Fruit fly (Drosophila melanogaster): ENCODE results near the gene CG11837.

DNA sequence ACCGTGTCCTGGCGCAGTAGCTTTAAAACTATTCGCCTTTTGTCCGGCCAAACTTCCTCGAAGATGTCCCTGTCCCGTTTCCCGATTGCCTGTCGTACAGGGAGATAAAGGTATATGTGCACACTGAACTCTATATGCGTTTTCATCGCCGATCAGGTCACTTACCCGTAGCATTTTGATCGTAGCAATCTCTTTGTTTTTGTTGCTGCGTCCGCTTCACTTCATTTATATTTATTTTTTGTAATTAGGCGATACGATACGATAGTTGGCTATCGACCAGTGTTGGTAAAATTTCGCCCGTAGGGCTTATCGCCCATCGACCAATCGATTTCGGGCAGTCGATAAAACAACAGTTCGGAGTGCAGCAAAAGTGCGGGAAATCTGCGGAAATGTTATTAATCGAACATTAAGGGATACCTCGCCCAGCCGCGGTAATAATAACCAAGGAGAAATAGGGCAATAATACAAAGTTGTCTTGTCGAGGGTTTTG is 13.5 kb downstream of the CG11837 start, which contains the start of the genes Cul5 and Bicra:
- TF ChIP-seq pad (GFP tag; optimal IDR thresholded peaks at IDR 0.05): no peak
- TF ChIP-seq kay (GFP tag; ENCODE audit: borderline replicate concordance): no peak
- TF ChIP-seq CG33017 (tag; optimal IDR thresholded peaks at IDR 0.05): no peak
- TF ChIP-seq Clk (GFP tag; optimal IDR thresholded peaks at IDR 0.05): no peak
- no peak for TF ChIP-seq CG12768 (GFP tag; optimal IDR thresholded peaks at IDR 0.05)
- no peak for TF ChIP-seq bab1 (GFP tag; optimal IDR thresholded peaks at IDR 0.05)
- no peak for TF ChIP-seq CG7045 (GFP tag; optimal IDR thresholded peaks at IDR 0.05)
- TF ChIP-seq CG7101 (tag; optimal IDR thresholded peaks at IDR 0.05): no peak
- no peak for TF ChIP-seq ovo (GFP tag; optimal IDR thresholded peaks at IDR 0.05)
- TF ChIP-seq cnc (optimal IDR thresholded peaks at IDR 0.05): no peak
- no peak for TF ChIP-seq tj (GFP tag; optimal IDR thresholded peaks at IDR 0.05)
- TF ChIP-seq Hr96 (GFP tag; optimal IDR thresholded peaks at IDR 0.05): no peak
- no peak for TF ChIP-seq CG14711 (tag; optimal IDR thresholded peaks at IDR 0.05)
- TF ChIP-seq cic (GFP tag; optimal IDR thresholded peaks at IDR 0.05): peak; percentile 37
